Worm (Caenorhabditis elegans): ENCODE data around the gene gid-2.
A peak's percentile ranks its signal among the peaks of the same experiment; 100 is the strongest.

Gene gid-2

DNA sequence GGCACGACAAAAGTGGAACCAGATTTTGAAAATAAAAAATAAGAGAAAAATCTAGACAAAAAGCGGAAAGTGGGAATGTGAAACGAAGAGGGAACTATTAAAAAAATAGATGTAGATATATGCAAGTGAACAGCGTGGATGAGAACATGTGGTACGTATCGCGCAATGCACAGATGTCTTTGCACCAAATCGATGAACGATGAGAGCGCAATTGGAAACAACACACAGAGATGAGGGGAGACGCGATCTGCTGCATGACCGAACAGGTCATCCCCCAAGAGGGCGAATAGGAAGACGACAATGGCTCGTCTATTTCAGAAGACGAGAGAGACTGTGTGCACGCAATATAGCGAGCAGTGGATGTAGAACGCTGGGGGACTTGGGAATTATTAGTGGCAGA, 14.0 kb upstream of the gid-2 start:
- no peak for TF ChIP-seq efl-1 (optimal IDR thresholded peaks at IDR 0.05)
- peak in 1 of 2 experiments; percentile 34 for TF ChIP-seq efl-1 (GFP tag; optimal IDR thresholded peaks at IDR 0.05 in 1 of 2)
- TF ChIP-seq pag-3 (tag; optimal IDR thresholded peaks at IDR 0.05; ENCODE audit: borderline replicate concordance, insufficient read depth), result no peak

DNA sequence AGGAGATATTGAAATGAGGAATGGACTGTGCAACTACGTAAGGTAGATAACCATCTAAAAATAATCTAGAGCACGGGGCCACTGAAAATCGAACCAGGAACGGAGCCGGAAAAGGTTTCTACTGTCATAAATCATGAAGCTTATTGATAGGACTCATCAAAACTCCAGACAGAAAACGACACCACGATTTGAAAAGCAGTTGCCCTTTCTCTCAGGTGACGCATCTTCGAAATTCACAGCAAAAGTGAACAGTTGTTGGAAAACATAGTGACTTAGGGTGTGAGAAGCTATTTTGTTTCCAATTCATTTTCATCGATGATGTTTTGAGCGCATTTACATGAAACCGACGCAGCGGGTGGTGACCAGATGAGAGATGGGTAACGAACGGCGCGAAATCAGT, 13.5 kb upstream of the gid-2 start:
- TF ChIP-seq nhr-71 (tag; optimal IDR thresholded peaks at IDR 0.05) (peak; percentile 24), fkh-8 (tag; optimal IDR thresholded peaks at IDR 0.05) (no peak), rnt-1 (tag; optimal IDR thresholded peaks at IDR 0.05) (peak; percentile 53), lin-14 (GFP tag; optimal IDR thresholded peaks at IDR 0.05) (peak; percentile 29)

DNA sequence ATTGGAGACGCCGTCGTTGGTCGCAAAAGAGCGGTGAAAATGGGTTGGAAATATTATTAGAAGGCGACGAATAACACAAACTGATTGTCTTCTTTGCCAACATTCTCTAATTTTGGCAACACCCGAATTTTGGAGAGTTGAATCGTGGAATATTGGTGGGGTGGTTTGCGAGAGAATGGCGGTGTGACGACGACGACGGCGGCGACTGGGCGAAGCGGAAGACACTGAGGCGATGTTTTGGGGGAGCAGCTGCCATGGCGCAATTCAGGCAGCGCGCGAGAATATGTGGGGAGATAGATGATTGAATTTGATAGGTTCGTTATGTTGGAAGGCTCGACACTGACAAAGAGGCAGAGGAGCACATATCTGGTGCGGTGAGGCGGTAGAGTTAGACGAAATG, 12.2 kb upstream of the gid-2 start:
- TF ChIP-seq lin-39 (tag; optimal IDR thresholded peaks at IDR 0.05) (no peak), unc-86 (tag; optimal IDR thresholded peaks at IDR 0.05) (no peak), tbx-2 (tag; optimal IDR thresholded peaks at IDR 0.05) (no peak), lin-14 (GFP tag; optimal IDR thresholded peaks at IDR 0.05) (peak; percentile 12), egl-13 (tag; optimal IDR thresholded peaks at IDR 0.05) (no peak), lin-35 (GFP tag; optimal IDR thresholded peaks at IDR 0.05) (no peak)

DNA sequence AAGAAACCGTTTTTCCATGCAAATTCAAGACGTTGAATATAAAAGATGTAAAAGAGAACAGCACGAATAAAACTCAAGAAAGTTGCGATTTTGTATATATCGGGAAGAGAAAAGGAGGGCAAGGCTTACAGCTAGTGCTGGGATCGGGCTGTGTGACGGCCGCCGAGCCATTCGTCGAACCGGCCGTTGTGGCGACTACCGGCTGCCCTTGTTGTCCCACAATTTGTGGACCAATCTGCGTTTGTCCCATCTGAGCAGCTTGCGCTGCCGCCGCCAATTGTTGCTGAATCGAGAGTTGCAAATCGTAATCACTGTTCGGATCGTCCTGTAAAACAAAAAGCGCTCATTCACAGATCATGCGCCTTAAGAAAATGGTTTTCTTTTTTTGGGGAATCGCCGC, 8.5 kb upstream of the gid-2 start:
- TF ChIP-seq vab-15 (tag; optimal IDR thresholded peaks at IDR 0.05) (no peak), lin-13 (GFP tag; optimal IDR thresholded peaks at IDR 0.05) (no peak), nhr-76 (tag; optimal IDR thresholded peaks at IDR 0.05) (no peak), snpc-4 (tag; optimal IDR thresholded peaks at IDR 0.05) (no peak), nhr-77 (tag; optimal IDR thresholded peaks at IDR 0.05) (no peak), ceh-8 (GFP tag; optimal IDR thresholded peaks at IDR 0.05) (no peak), nhr-28 (tag; optimal IDR thresholded peaks at IDR 0.05) (no peak)

DNA sequence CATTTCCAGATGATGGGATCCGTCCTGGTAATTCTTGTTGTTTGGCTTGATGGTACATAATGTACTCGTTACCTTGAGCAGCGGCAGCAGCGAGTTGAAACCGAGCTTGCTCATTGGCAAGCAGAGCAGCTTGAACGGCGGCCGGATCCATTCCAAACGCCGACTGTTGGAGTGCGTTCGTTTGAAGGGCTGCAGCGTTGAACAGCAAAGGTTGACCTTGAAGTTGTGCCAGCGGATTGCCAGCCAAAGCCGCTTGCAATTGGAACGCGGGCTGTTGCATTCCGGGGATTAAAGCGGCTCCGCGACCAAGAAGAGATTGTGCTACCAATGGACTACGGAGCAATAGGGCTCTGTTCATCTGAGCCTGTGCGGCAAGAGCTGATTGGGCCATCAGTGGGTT, 7.4 kb upstream of the gid-2 start:
- TF ChIP-seq efl-1 (optimal IDR thresholded peaks at IDR 0.05) (no peak), efl-1 (GFP tag; optimal IDR thresholded peaks at IDR 0.05 in 1 of 2) (peak in 1 of 2 experiments; percentile 12), F16B12.6 (tag; optimal IDR thresholded peaks at IDR 0.05) (no peak), nhr-90 (tag; optimal IDR thresholded peaks at IDR 0.05; ENCODE audit: poor library complexity) (no peak)

DNA sequence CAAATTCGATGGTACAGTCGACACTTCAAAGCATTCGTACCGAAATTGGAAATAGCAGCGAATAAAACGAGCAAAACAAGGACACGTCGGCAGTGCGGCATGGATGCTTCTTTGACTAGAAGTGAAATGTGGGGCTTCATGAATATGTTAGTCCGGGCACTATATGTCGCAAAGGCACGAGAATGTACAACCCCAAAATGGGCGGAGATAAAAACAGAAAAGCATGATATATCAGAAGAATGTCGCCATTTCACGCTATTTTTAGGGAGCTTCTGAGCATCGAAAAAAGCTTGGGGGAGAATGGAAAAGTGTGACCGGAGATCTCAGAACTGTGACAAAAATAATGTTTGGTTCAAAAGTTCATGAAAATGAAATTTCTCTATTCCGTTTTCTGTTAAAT, 4.5 kb upstream of the gid-2 start, which contains the start of gene T07D1.3:
Gene T07D1.3, minus strand, starts transcription at position 101 of the 400 bp plus-strand sequence.
- TF ChIP-seq tbx-2 (tag; optimal IDR thresholded peaks at IDR 0.05) (no peak), isw-1 (GFP tag; IDR thresholded peaks at IDR 0.05) (no peak), skn-1 (tag; optimal IDR thresholded peaks at IDR 0.05) (no peak), alr-1 (tag; optimal IDR thresholded peaks at IDR 0.05; ENCODE audit: borderline replicate concordance) (no peak), unc-30 (tag; optimal IDR thresholded peaks at IDR 0.05) (no peak), pqm-1 (tag; optimal IDR thresholded peaks at IDR 0.05) (no peak), ces-1 (GFP tag; optimal IDR thresholded peaks at IDR 0.05) (no peak), lin-39 (tag; optimal IDR thresholded peaks at IDR 0.05) (no peak), C04F5.9 (tag; optimal IDR thresholded peaks at IDR 0.05) (no peak), zag-1 (tag; optimal IDR thresholded peaks at IDR 0.05) (no peak), lin-35 (GFP tag; optimal IDR thresholded peaks at IDR 0.05) (no peak), hlh-17 (GFP tag; optimal IDR thresholded peaks at IDR 0.05; ENCODE audit: borderline replicate concordance) (no peak), mep-1 (tag; optimal IDR thresholded peaks at IDR 0.05) (no peak), lsy-2 (tag; optimal IDR thresholded peaks at IDR 0.05) (no peak), mdl-1 (tag; optimal IDR thresholded peaks at IDR 0.05) (no peak), ceh-8 (GFP tag; optimal IDR thresholded peaks at IDR 0.05) (no peak), nhr-20 (tag; optimal IDR thresholded peaks at IDR 0.05) (no peak), rnt-1 (tag; optimal IDR thresholded peaks at IDR 0.05) (no peak)
